Worm (Caenorhabditis elegans) whole organism, early embryonic: ENCODE results near the gene repo-1.

Source experiments
- B0310.2 ChIP-seq: sonication (generic microtip); optimal IDR thresholded peaks from 2 replicates; lab custom pipeline; 2016; ENCODE audit warnings: mild to moderate bottlenecking, missing genetic modification characterization, missing compliant biosample characterization
- F13C5.2 ChIP-seq: sonication (generic microtip); optimal IDR thresholded peaks from 2 replicates; lab custom pipeline; 2017; ENCODE audit warnings: mild to moderate bottlenecking, missing genetic modification characterization, inconsistent platforms, missing compliant biosample characterization
- aly-1 ChIP-seq: sonication (generic microtip); optimal IDR thresholded peaks from 2 replicates; lab custom pipeline; 2016; ENCODE audit warnings: missing genetic modification characterization, missing compliant biosample characterization
- ama-1 ChIP-seq: fragments of 150-350 bp; optimal IDR thresholded peaks from 2 replicates; lab custom pipeline; 2014
- ceh-36 ChIP-seq: sonication (generic microtip); optimal IDR thresholded peaks from 2 replicates; lab custom pipeline; 2016; ENCODE audit warnings: missing genetic modification characterization, inconsistent platforms, missing compliant biosample characterization
- ets-7 ChIP-seq: sonication (generic microtip); optimal IDR thresholded peaks from 2 replicates; lab custom pipeline; 2016; ENCODE audit warnings: missing genotype, missing genetic modification characterization, missing compliant biosample characterization
- hmbx-1 ChIP-seq: sonication (generic microtip); optimal IDR thresholded peaks from 2 replicates; lab custom pipeline; 2016; ENCODE audit warnings: mild to moderate bottlenecking, missing genetic modification characterization, missing compliant biosample characterization
- hmg-4 ChIP-seq: fragments of 200-800 bp; sonication (Bioruptor generic); optimal IDR thresholded peaks from 2 replicates; lab custom pipeline; 2018; ENCODE audit warnings: mild to moderate bottlenecking, missing genetic modification characterization, missing compliant biosample characterization
- hnd-1 ChIP-seq: sonication (generic microtip); optimal IDR thresholded peaks from 2 replicates; lab custom pipeline; 2016; ENCODE audit warnings: missing genetic modification characterization, missing compliant biosample characterization
- pes-1 ChIP-seq: fragments of 200-800 bp; sonication (Bioruptor generic); IDR thresholded peaks from 2 replicates; pipeline ENCODE4 v1.3.6; 2022; ENCODE audit warnings: missing genetic modification reagents, missing genetic modification characterization, missing compliant biosample characterization
- scrt-1 ChIP-seq: fragments of 200-800 bp; sonication (Bioruptor generic); IDR thresholded peaks from 2 replicates; pipeline ENCODE4 v1.3.6; 2022; ENCODE audit warnings: missing genetic modification characterization, missing compliant biosample characterization
- sea-1 ChIP-seq: fragments of 200-800 bp; sonication (Bioruptor generic); conservative IDR thresholded peaks from 2 replicates; pipeline ENCODE4 v1.3.6; 2022; ENCODE audit warnings: missing genetic modification characterization, missing compliant biosample characterization
- tbx-37 ChIP-seq: fragments of 200-800 bp; sonication (Bioruptor generic); conservative IDR thresholded peaks from 2 replicates; pipeline ENCODE4 v1.3.6; 2022; ENCODE audit warnings: missing genetic modification reagents, missing genetic modification characterization, missing compliant biosample characterization
- tra-4 ChIP-seq: sonication (generic microtip); optimal IDR thresholded peaks from 2 replicates; lab custom pipeline; 2017; ENCODE audit warnings: missing genetic modification characterization, missing compliant biosample characterization

- TF ChIP-seq ama-1 (lab: Kevin White, UChicago) (no peak), ets-7 (tag; lab: Kevin White, UChicago) (no peak), hmbx-1 (tag; lab: Kevin White, UChicago) (no peak), hnd-1 (tag; lab: Kevin White, UChicago) (no peak), F13C5.2 (tag; lab: Kevin White, UChicago) (no peak), hmg-4 (GFP tag; lab: Kevin White, UChicago) (no peak), aly-1 (tag; lab: Kevin White, UChicago) (no peak), scrt-1 (GFP tag; lab: Robert Waterston, UW) (no peak), sea-1 (GFP tag; lab: Robert Waterston, UW) (no peak), B0310.2 (tag; lab: Kevin White, UChicago) (no peak), tra-4 (tag; lab: Kevin White, UChicago) (no peak), pes-1 (GFP tag; lab: Robert Waterston, UW) (no peak), ceh-36 (tag; lab: Kevin White, UChicago) (no peak), tbx-37 (GFP tag; lab: Robert Waterston, UW) (no peak)
These were observed 42.6 kb downstream of the repo-1 start for ce11 chrIV:12126740-12127472.
